Fruit fly (Drosophila melanogaster) whole organism, adult: ENCODE data around the gene Edem1.
A peak's percentile ranks its signal among the peaks of the same experiment; 100 is the strongest.

ENCODE experiments used
- CG12768 ChIP-seq: fragments of 200-800 bp; sonication (Bioruptor generic); optimal IDR thresholded peaks from 2 replicates; lab custom pipeline; 2017; ENCODE audit warnings: missing biosample characterization, missing genetic modification characterization, mild to moderate bottlenecking, moderate library complexity, missing genetic modification reagents
- CG1620 ChIP-seq: fragments of 200-800 bp; sonication (Bioruptor generic); optimal IDR thresholded peaks from 2 replicates; lab custom pipeline; 2016; ENCODE audit warnings: missing biosample characterization, missing genetic modification characterization
- CG5204 ChIP-seq: fragments of 200-800 bp; sonication (Bioruptor generic); optimal IDR thresholded peaks from 2 replicates; lab custom pipeline; 2016; ENCODE audit warnings: missing biosample characterization, missing genetic modification characterization
- CG7101 ChIP-seq: fragments of 200-800 bp; sonication (Bioruptor generic); optimal IDR thresholded peaks from 2 replicates; lab custom pipeline; 2018; ENCODE audit warnings: missing biosample characterization, mild to moderate bottlenecking, missing genetic modification characterization, moderate library complexity
- Clk ChIP-seq: fragments of 200-800 bp; sonication (Bioruptor generic); optimal IDR thresholded peaks from 2 replicates; lab custom pipeline; 2017; ENCODE audit warnings: missing biosample characterization, missing genetic modification characterization
- cnc ChIP-seq, 2 experiments: fragments of >200 bp; optimal IDR thresholded peaks; 2 replicates each; lab custom pipeline; 2017
- kay ChIP-seq: fragments of 200-800 bp; sonication (Bioruptor generic); peaks from one replicate; lab custom pipeline; 2016; ENCODE audit warnings: missing biosample characterization, missing genetic modification characterization, borderline replicate concordance
- ovo ChIP-seq: fragments of 200-800 bp; sonication (Bioruptor generic); optimal IDR thresholded peaks from 2 replicates; lab custom pipeline; 2016; ENCODE audit warnings: missing biosample characterization, missing genetic modification characterization

dm6 chrX:1861620-1862184 is 46.9 kb downstream of the Edem1 start, which contains the start of gene deltaCOP:
- TF ChIP-seq CG5204, result no peak
- peak; percentile 6 for TF ChIP-seq Clk
- peak; percentile 88 for TF ChIP-seq ovo (GFP tag; lab: Kevin White, UChicago)
- no peak for TF ChIP-seq kay (GFP tag; lab: Kevin White, UChicago)
- TF ChIP-seq CG1620, result peak; percentile 94
- peak; percentile 86 for TF ChIP-seq CG7101
- TF ChIP-seq CG12768 (GFP tag; lab: Kevin White, UChicago), result peak; percentile 71
- no peak for TF ChIP-seq cnc (optimal IDR thresholded peaks at IDR 0.05; lab: Kevin White, UChicago)
